Worm (Caenorhabditis elegans): ENCODE measurements around the gene M110.3.

Gene M110.3

ce11 chrII:8222309-8223065, 6.1 kb upstream of the M110.3 start, which contains the start of gene dab-1 (continued):
- TF ChIP-seq nhr-12 (tag; optimal IDR thresholded peaks at IDR 0.05) (no peak), mab-5 (tag; optimal IDR thresholded peaks at IDR 0.05) (no peak), dmd-4 (tag; optimal IDR thresholded peaks at IDR 0.05) (no peak), nhr-10 (tag; optimal IDR thresholded peaks at IDR 0.05) (no peak), C34F6.9 (tag; optimal IDR thresholded peaks at IDR 0.05) (peak; percentile 46), zag-1 (tag; optimal IDR thresholded peaks at IDR 0.05) (no peak), sem-4 (tag; optimal IDR thresholded peaks at IDR 0.05) (peak; percentile 61), peb-1 (tag; optimal IDR thresholded peaks at IDR 0.05) (no peak), lin-11 (tag; optimal IDR thresholded peaks at IDR 0.05) (no peak), mbf-1 (tag; optimal IDR thresholded peaks at IDR 0.05) (no peak), unc-39 (tag; optimal IDR thresholded peaks at IDR 0.05) (no peak), ama-1 (optimal IDR thresholded peaks at IDR 0.05) (no peak), ztf-11 (tag; optimal IDR thresholded peaks at IDR 0.05) (no peak)

- TF ChIP-seq blmp-1 (tag; optimal IDR thresholded peaks at IDR 0.05; ENCODE audit: insufficient read depth) (no peak), zag-1 (tag; optimal IDR thresholded peaks at IDR 0.05) (no peak), sma-3 (GFP tag; optimal IDR thresholded peaks at IDR 0.05) (no peak), crh-2 (tag; optimal IDR thresholded peaks at IDR 0.05) (no peak), ztf-1 (GFP tag; conservative IDR thresholded peaks at IDR 0.05) (no peak), nhr-12 (tag; optimal IDR thresholded peaks at IDR 0.05) (no peak), snpc-4 (tag; optimal IDR thresholded peaks at IDR 0.05) (no peak), F13H6.1 (tag; optimal IDR thresholded peaks at IDR 0.05) (no peak), nhr-6 (tag; optimal IDR thresholded peaks at IDR 0.05) (no peak), nhr-23 (tag; optimal IDR thresholded peaks at IDR 0.05) (no peak), nhr-21 (tag; optimal IDR thresholded peaks at IDR 0.05) (no peak), ama-1 (optimal IDR thresholded peaks at IDR 0.05) (no peak), R02D3.7 (tag; optimal IDR thresholded peaks at IDR 0.05) (no peak), sma-9 (GFP tag; optimal IDR thresholded peaks at IDR 0.05) (no peak), sma-9 (tag; optimal IDR thresholded peaks at IDR 0.05) (no peak), ceh-82 (tag; optimal IDR thresholded peaks at IDR 0.05) (no peak), nhr-11 (tag; optimal IDR thresholded peaks at IDR 0.05) (no peak), lsy-2 (tag; optimal IDR thresholded peaks at IDR 0.05) (no peak), skn-1 (tag; optimal IDR thresholded peaks at IDR 0.05) (no peak)
Observed at ce11 chrII:8220267-8220666, 3.9 kb upstream of the M110.3 start.

- no peak for TF ChIP-seq snpc-4 (tag; optimal IDR thresholded peaks at IDR 0.05)
- TF ChIP-seq ztf-4 (tag; optimal IDR thresholded peaks at IDR 0.05): no peak
- no peak for TF ChIP-seq alr-1 (tag; optimal IDR thresholded peaks at IDR 0.05)
- TF ChIP-seq C34F6.9 (tag; optimal IDR thresholded peaks at IDR 0.05): no peak
Observed at ce11 chrII:8218266-8218665, 1.9 kb upstream of the M110.3 start.

- TF ChIP-seq elt-3 (tag; optimal IDR thresholded peaks at IDR 0.05) (no peak), F13H6.1 (tag; optimal IDR thresholded peaks at IDR 0.05) (no peak), ceh-82 (tag; optimal IDR thresholded peaks at IDR 0.05) (no peak), mdl-1 (tag; optimal IDR thresholded peaks at IDR 0.05) (no peak), lin-11 (tag; optimal IDR thresholded peaks at IDR 0.05) (no peak), unc-55 (GFP tag; optimal IDR thresholded peaks at IDR 0.05) (no peak), egl-27 (tag; optimal IDR thresholded peaks at IDR 0.05) (no peak), ZK546.5 (tag; optimal IDR thresholded peaks at IDR 0.05) (no peak), crh-2 (tag; optimal IDR thresholded peaks at IDR 0.05) (no peak), C34F6.9 (tag; optimal IDR thresholded peaks at IDR 0.05) (no peak), skn-1 (tag; optimal IDR thresholded peaks at IDR 0.05) (no peak), ztf-4 (tag; optimal IDR thresholded peaks at IDR 0.05) (no peak), nhr-237 (tag; optimal IDR thresholded peaks at IDR 0.05) (no peak)
Observed at ce11 chrII:8216922-8217321, 506 bp upstream of the M110.3 start, which contains the start of gene ifg-1. TSS of gene ifg-1 (plus strand) at chrII:8217222.
